Worm (Caenorhabditis elegans): ENCODE results near the gene C35D10.17.

Gene C35D10.17

DNA sequence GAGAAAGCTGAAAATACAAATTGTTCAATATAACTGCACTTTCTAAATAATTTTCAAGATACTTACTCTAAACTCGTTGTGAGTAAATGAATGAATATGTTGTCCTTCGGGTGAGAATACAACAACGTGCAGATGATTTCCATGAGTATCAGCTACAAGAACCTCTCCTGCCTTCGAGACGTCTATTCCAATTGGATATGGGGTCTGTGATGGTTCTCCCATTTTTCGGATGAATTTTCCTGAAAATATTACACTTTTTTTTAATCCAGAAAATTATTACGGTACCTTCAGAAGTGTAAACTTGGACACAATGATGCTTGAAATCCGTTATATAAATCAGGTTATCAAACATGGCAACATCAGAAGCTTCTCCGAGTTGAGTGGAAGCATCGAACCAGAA lies 28.5 kb downstream of the C35D10.17 start:
- TF ChIP-seq ceh-13 (GFP tag; optimal IDR thresholded peaks at IDR 0.05) (no peak), tbx-37 (GFP tag; conservative IDR thresholded peaks at IDR 0.05) (no peak), ets-7 (tag; optimal IDR thresholded peaks at IDR 0.05) (no peak), aly-1 (tag; optimal IDR thresholded peaks at IDR 0.05) (no peak), tra-4 (tag; optimal IDR thresholded peaks at IDR 0.05) (no peak), ceh-36 (tag; optimal IDR thresholded peaks at IDR 0.05) (no peak), F13C5.2 (tag; optimal IDR thresholded peaks at IDR 0.05) (no peak), pes-1 (GFP tag; IDR thresholded peaks at IDR 0.05) (no peak), ama-1 (optimal IDR thresholded peaks at IDR 0.05) (no peak)

DNA sequence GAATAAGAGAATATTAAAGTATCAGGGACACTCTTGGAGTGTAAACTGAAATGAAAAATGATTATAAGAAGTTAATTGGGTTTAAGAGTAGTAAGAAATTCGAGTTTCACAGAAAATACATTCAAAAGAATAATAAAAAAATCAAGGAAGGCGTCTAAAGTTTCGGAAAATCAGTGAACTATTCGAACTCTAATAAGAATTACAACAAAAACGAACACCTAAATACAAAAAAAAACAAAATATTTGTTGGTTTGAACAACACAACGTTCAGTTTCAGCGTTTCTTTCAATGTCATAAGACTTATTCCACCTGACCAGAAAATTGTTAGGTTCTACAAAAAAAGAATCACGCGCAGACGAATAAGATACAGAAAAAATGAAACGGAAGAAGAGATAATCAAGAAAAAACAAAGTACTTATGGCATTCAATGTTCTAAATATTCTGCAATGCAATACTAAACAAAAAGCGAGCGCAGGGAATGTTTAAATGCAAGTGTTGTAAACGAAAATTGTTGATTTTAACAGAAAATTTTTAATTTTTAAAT lies 32.2 kb downstream of the C35D10.17 start, which contains the start of gene nhl-2:
Gene nhl-2 (minus strand): TSS at position 51 of the 544 bp plus-strand sequence.
- TF ChIP-seq ceh-36 (tag; optimal IDR thresholded peaks at IDR 0.05) (no peak), flt-1 (GFP tag; IDR thresholded peaks at IDR 0.05) (no peak), aly-1 (tag; optimal IDR thresholded peaks at IDR 0.05) (no peak), hmg-4 (GFP tag; optimal IDR thresholded peaks at IDR 0.05) (no peak), ets-7 (tag; optimal IDR thresholded peaks at IDR 0.05) (no peak), scrt-1 (GFP tag; IDR thresholded peaks at IDR 0.05) (no peak), tbx-11 (GFP tag; IDR thresholded peaks at IDR 0.05) (no peak), ceh-13 (GFP tag; optimal IDR thresholded peaks at IDR 0.05) (no peak), ama-1 (optimal IDR thresholded peaks at IDR 0.05) (no peak), tbx-37 (GFP tag; conservative IDR thresholded peaks at IDR 0.05) (no peak)

DNA sequence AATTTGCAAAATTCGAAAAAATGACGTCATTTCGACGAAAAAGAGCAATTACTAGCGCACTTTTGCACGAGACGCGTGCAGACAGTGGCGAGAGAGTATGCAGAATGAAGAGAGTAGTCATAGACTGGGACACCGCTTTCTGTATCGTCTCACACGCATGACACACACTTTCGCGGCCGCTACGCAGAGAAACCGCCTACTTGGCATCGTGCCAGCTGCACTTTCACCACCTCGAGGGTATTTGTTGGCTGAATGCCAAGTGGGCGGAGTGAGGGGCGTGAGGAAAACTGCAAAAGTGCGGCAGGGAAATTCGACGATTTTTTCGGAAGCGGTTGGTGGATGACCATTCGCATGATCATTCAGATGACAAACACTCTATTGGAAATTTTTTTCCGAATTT lies 32.9 kb downstream of the C35D10.17 start:
- TF ChIP-seq F13C5.2 (tag; optimal IDR thresholded peaks at IDR 0.05) (peak; percentile 87), pes-1 (GFP tag; IDR thresholded peaks at IDR 0.05) (no peak), ama-1 (optimal IDR thresholded peaks at IDR 0.05) (no peak), sea-1 (GFP tag; conservative IDR thresholded peaks at IDR 0.05) (0 out of 2 replicates have a peak, but pooled peaks have one; percentile 14), tra-4 (tag; optimal IDR thresholded peaks at IDR 0.05) (no peak), B0310.2 (tag; optimal IDR thresholded peaks at IDR 0.05) (peak; percentile 19), tbx-11 (GFP tag; IDR thresholded peaks at IDR 0.05) (no peak), ceh-13 (GFP tag; optimal IDR thresholded peaks at IDR 0.05) (no peak), tbx-37 (GFP tag; conservative IDR thresholded peaks at IDR 0.05) (no peak), flt-1 (GFP tag; IDR thresholded peaks at IDR 0.05) (no peak), aly-1 (tag; optimal IDR thresholded peaks at IDR 0.05) (no peak), scrt-1 (GFP tag; IDR thresholded peaks at IDR 0.05) (peak; percentile 55; the same call in 1 of the 2 replicates), ceh-36 (tag; optimal IDR thresholded peaks at IDR 0.05) (no peak), hmbx-1 (tag; optimal IDR thresholded peaks at IDR 0.05) (no peak), ets-7 (tag; optimal IDR thresholded peaks at IDR 0.05) (peak; percentile 5), hnd-1 (tag; optimal IDR thresholded peaks at IDR 0.05) (no peak), hmg-4 (GFP tag; optimal IDR thresholded peaks at IDR 0.05) (peak; percentile 91)

DNA sequence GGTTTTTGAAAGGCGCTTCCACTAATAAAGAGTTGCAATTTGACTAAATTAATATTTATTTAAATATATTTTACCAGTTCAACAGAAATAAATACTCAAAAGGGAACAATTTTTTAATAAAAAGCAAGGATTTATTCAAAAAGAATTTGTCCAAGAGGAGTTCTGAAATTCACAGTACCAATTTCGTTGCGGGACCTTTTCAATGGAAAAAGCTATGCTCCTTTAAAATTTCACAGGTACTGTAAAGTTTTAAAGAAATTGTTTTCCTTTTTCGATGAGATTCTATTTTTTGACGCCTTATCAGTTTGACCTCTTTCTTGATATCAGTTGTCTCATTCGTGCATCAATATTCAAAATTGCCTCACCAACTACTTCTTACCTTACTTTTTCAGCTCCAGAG lies 33.4 kb downstream of the C35D10.17 start, which contains the start of gene tag-340:
Gene tag-340 (plus strand): TSS at position 249 of the 400 bp plus-strand sequence.
- TF ChIP-seq aly-1 (tag; optimal IDR thresholded peaks at IDR 0.05) (no peak), tra-4 (tag; optimal IDR thresholded peaks at IDR 0.05) (no peak), F13C5.2 (tag; optimal IDR thresholded peaks at IDR 0.05) (no peak), ets-7 (tag; optimal IDR thresholded peaks at IDR 0.05) (no peak), hmbx-1 (tag; optimal IDR thresholded peaks at IDR 0.05) (no peak), ceh-13 (GFP tag; optimal IDR thresholded peaks at IDR 0.05) (no peak), tbx-37 (GFP tag; conservative IDR thresholded peaks at IDR 0.05) (no peak), ama-1 (optimal IDR thresholded peaks at IDR 0.05) (no peak), B0310.2 (tag; optimal IDR thresholded peaks at IDR 0.05) (no peak), pes-1 (GFP tag; IDR thresholded peaks at IDR 0.05) (no peak), hnd-1 (tag; optimal IDR thresholded peaks at IDR 0.05) (no peak)

DNA sequence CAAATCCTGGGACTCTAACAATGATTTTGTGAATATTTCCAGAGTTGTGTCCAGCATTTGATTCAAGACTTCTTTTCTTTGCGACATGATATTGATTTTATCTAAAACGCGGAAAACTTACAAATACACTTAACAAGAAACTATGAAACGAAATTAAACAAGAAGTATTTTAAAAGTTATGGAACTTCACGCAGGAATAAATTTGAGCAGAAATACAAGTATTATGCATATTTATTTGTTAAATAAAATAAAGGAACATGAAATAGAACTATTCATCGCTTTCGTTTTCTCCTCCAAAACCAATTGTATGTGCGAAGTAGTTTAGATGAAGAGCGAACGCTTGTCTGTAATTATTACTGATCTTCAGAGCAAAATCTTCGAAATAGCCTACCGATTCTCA lies 36.9 kb downstream of the C35D10.17 start, which contains the start of gene kbp-2:
Gene kbp-2 (minus strand): TSS at position 101 of the 400 bp plus-strand sequence.
- TF ChIP-seq flt-1 (GFP tag; IDR thresholded peaks at IDR 0.05) = no peak
- TF ChIP-seq tbx-11 (GFP tag; IDR thresholded peaks at IDR 0.05) = no peak
- no peak for TF ChIP-seq tbx-37 (GFP tag; conservative IDR thresholded peaks at IDR 0.05)
- TF ChIP-seq tra-4 (tag; optimal IDR thresholded peaks at IDR 0.05) = no peak
- TF ChIP-seq F13C5.2 (tag; optimal IDR thresholded peaks at IDR 0.05) = no peak
- no peak for TF ChIP-seq B0310.2 (tag; optimal IDR thresholded peaks at IDR 0.05)
- TF ChIP-seq sea-1 (GFP tag; conservative IDR thresholded peaks at IDR 0.05) = no peak
- no peak for TF ChIP-seq scrt-1 (GFP tag; IDR thresholded peaks at IDR 0.05)
- no peak for TF ChIP-seq ama-1 (optimal IDR thresholded peaks at IDR 0.05)
- no peak for TF ChIP-seq ets-7 (tag; optimal IDR thresholded peaks at IDR 0.05)
- TF ChIP-seq ceh-13 (GFP tag; optimal IDR thresholded peaks at IDR 0.05) = no peak
- no peak for TF ChIP-seq ceh-36 (tag; optimal IDR thresholded peaks at IDR 0.05)

DNA sequence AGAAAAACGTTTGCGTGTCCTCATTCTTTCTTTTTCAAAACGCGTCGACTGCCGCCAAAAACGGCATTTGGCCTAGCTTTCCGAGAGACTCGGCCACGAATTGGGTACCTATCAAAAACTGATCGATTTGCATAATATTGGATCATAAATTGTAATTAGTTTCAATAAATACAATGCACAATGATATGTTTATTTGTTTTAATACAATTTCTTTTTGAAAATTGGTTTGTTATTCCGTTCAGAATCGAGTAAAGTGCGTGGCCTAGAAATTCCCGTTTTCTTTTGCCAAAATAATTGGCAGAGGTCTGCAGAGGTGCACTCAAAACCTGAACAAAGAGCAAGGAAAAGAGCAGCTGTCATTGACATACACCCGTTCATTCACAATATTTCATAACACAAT lies 38.5 kb downstream of the C35D10.17 start, which contains the start of gene F26F4.8:
Gene F26F4.8 (minus strand): TSS at position 69 of the 400 bp plus-strand sequence.
- peak; percentile 25 for TF ChIP-seq hmg-4 (GFP tag; optimal IDR thresholded peaks at IDR 0.05)
- no peak for TF ChIP-seq tbx-11 (GFP tag; IDR thresholded peaks at IDR 0.05)
- 0 out of 2 replicates have a peak, but pooled peaks have one; percentile 12 for TF ChIP-seq tbx-37 (GFP tag; conservative IDR thresholded peaks at IDR 0.05)
- no peak for TF ChIP-seq flt-1 (GFP tag; IDR thresholded peaks at IDR 0.05)
- no peak for TF ChIP-seq tra-4 (tag; optimal IDR thresholded peaks at IDR 0.05)
- no peak for TF ChIP-seq ceh-36 (tag; optimal IDR thresholded peaks at IDR 0.05)
- TF ChIP-seq pes-1 (GFP tag; IDR thresholded peaks at IDR 0.05) = 0 out of 2 replicates have a peak, but pooled peaks have one; percentile 40
- TF ChIP-seq B0310.2 (tag; optimal IDR thresholded peaks at IDR 0.05) = no peak
- no peak for TF ChIP-seq scrt-1 (GFP tag; IDR thresholded peaks at IDR 0.05)
- TF ChIP-seq hnd-1 (tag; optimal IDR thresholded peaks at IDR 0.05) = no peak
- no peak for TF ChIP-seq sea-1 (GFP tag; conservative IDR thresholded peaks at IDR 0.05)
- TF ChIP-seq ceh-13 (GFP tag; optimal IDR thresholded peaks at IDR 0.05) = peak; percentile 18
- no peak for TF ChIP-seq hmbx-1 (tag; optimal IDR thresholded peaks at IDR 0.05)
- TF ChIP-seq ama-1 (optimal IDR thresholded peaks at IDR 0.05) = no peak
- TF ChIP-seq ets-7 (tag; optimal IDR thresholded peaks at IDR 0.05) = peak; percentile 41
- no peak for TF ChIP-seq aly-1 (tag; optimal IDR thresholded peaks at IDR 0.05)
- TF ChIP-seq F13C5.2 (tag; optimal IDR thresholded peaks at IDR 0.05) = no peak

DNA sequence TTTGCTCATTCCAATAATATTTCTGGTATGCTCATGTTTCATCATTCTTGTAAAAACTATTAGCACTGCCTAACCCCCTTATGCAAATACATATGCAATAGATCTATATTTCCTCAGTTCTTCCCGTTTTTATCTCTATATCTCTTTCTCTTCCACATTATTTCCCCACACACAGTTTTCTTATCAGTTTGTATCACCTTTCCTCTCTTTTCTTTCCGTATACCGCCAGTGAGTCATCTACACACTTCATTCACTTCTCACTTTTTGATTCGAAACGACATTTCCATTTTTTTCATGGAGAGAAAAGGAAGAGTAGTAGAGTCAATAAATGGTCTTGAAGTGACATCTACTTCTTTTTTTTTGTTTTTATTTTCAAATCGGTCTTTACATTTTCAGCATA lies 39.5 kb downstream of the C35D10.17 start:
- TF ChIP-seq aly-1 (tag; optimal IDR thresholded peaks at IDR 0.05) = no peak
- TF ChIP-seq tbx-37 (GFP tag; conservative IDR thresholded peaks at IDR 0.05) = no peak
- TF ChIP-seq B0310.2 (tag; optimal IDR thresholded peaks at IDR 0.05) = no peak
- TF ChIP-seq ama-1 (optimal IDR thresholded peaks at IDR 0.05) = no peak
- TF ChIP-seq hnd-1 (tag; optimal IDR thresholded peaks at IDR 0.05) = no peak
- no peak for TF ChIP-seq hmbx-1 (tag; optimal IDR thresholded peaks at IDR 0.05)
- no peak for TF ChIP-seq tra-4 (tag; optimal IDR thresholded peaks at IDR 0.05)
- no peak for TF ChIP-seq flt-1 (GFP tag; IDR thresholded peaks at IDR 0.05)
- no peak for TF ChIP-seq scrt-1 (GFP tag; IDR thresholded peaks at IDR 0.05)
- TF ChIP-seq ceh-36 (tag; optimal IDR thresholded peaks at IDR 0.05) = no peak
- TF ChIP-seq ceh-13 (GFP tag; optimal IDR thresholded peaks at IDR 0.05) = no peak
- no peak for TF ChIP-seq ets-7 (tag; optimal IDR thresholded peaks at IDR 0.05)
- TF ChIP-seq tbx-11 (GFP tag; IDR thresholded peaks at IDR 0.05) = no peak
- no peak for TF ChIP-seq hmg-4 (GFP tag; optimal IDR thresholded peaks at IDR 0.05)
